Fruit fly (Drosophila melanogaster): ENCODE measurements around the gene Septin4.

- TF ChIP-seq CG8478 (optimal IDR thresholded peaks at IDR 0.05) (no peak), CTCF (optimal IDR thresholded peaks at IDR 0.05) (no peak)
Measured at dm6 chrX:16670262-16670661, 24.7 kb downstream of the Septin4 start.

All from S2 (cell line).